Worm (Caenorhabditis elegans): ENCODE measurements around the gene Y105C5A.8.
"Not testable (repeated sequence)": the region's sequence is repeated elsewhere in the genome, so short reads cannot be mapped to it uniquely, and the experiment has no call there.

Gene Y105C5A.8

ce11 chrIV:15616971-15617370, at the start of gene Y105C5A.8:
Y105C5A.8 (minus strand) TSS chrIV:15617071.
- no peak for TF ChIP-seq nhr-77 (tag; optimal IDR thresholded peaks at IDR 0.05)
- TF ChIP-seq lin-11 (tag; optimal IDR thresholded peaks at IDR 0.05), result no peak
- no peak for TF ChIP-seq nhr-21 (tag; optimal IDR thresholded peaks at IDR 0.05)
- no peak for TF ChIP-seq elt-1 (tag; optimal IDR thresholded peaks at IDR 0.05)
- TF ChIP-seq egl-27 (tag; optimal IDR thresholded peaks at IDR 0.05), result no peak
- no peak for TF ChIP-seq zag-1 (tag; optimal IDR thresholded peaks at IDR 0.05)
- TF ChIP-seq unc-55 (GFP tag; optimal IDR thresholded peaks at IDR 0.05), result no peak

- TF ChIP-seq R02D3.7 (tag; optimal IDR thresholded peaks at IDR 0.05) (no peak), alr-1 (tag; optimal IDR thresholded peaks at IDR 0.05) (no peak)
These were observed 41.6 kb upstream of the Y105C5A.8 start for ce11 chrIV:15658444-15658843.

ce11 chrIV:15648245-15648644, 31.4 kb upstream of the Y105C5A.8 start:
- no peak for TF ChIP-seq fos-1 (tag; optimal IDR thresholded peaks at IDR 0.05)
- TF ChIP-seq nhr-11 (tag; optimal IDR thresholded peaks at IDR 0.05), result no peak
- no peak for TF ChIP-seq lin-39 (tag; optimal IDR thresholded peaks at IDR 0.05)
- TF ChIP-seq ceh-82 (tag; optimal IDR thresholded peaks at IDR 0.05), result no peak
- TF ChIP-seq gmeb-1 (tag; optimal IDR thresholded peaks at IDR 0.05), result no peak
- no peak for TF ChIP-seq Y55F3AM.14 (GFP tag; optimal IDR thresholded peaks at IDR 0.05)
- no peak for TF ChIP-seq mab-5 (tag; optimal IDR thresholded peaks at IDR 0.05)
- no peak for TF ChIP-seq egl-27 (tag; optimal IDR thresholded peaks at IDR 0.05)
- no peak for TF ChIP-seq elt-3 (tag; optimal IDR thresholded peaks at IDR 0.05)
- TF ChIP-seq lin-11 (tag; optimal IDR thresholded peaks at IDR 0.05), result no peak
- TF ChIP-seq nhr-21 (tag; optimal IDR thresholded peaks at IDR 0.05), result no peak
- no peak for TF ChIP-seq dmd-4 (tag; optimal IDR thresholded peaks at IDR 0.05)
- TF ChIP-seq unc-39 (tag; optimal IDR thresholded peaks at IDR 0.05), result no peak
- no peak for TF ChIP-seq unc-62 (GFP tag; optimal IDR thresholded peaks at IDR 0.05)
- TF ChIP-seq ZK546.5 (tag; optimal IDR thresholded peaks at IDR 0.05), result no peak
- TF ChIP-seq ztf-1 (GFP tag; conservative IDR thresholded peaks at IDR 0.05), result no peak

- TF ChIP-seq nhr-21 (tag; optimal IDR thresholded peaks at IDR 0.05), result peak; percentile 93
- TF ChIP-seq nhr-12 (tag; optimal IDR thresholded peaks at IDR 0.05), result peak; percentile 11
- TF ChIP-seq lin-11 (tag; optimal IDR thresholded peaks at IDR 0.05), result peak; percentile 17
- TF ChIP-seq C34F6.9 (tag; optimal IDR thresholded peaks at IDR 0.05), result peak; percentile 93
- TF ChIP-seq nhr-10 (tag; optimal IDR thresholded peaks at IDR 0.05), result peak; percentile 62
- peak; percentile 92 for TF ChIP-seq unc-55 (GFP tag; optimal IDR thresholded peaks at IDR 0.05)
- peak; percentile 67 for TF ChIP-seq nhr-237 (tag; optimal IDR thresholded peaks at IDR 0.05)
- peak; percentile 64 for TF ChIP-seq skn-1 (tag; optimal IDR thresholded peaks at IDR 0.05)
- peak; percentile 13 for TF ChIP-seq unc-62 (GFP tag; optimal IDR thresholded peaks at IDR 0.05)
- TF ChIP-seq ztf-4 (tag; optimal IDR thresholded peaks at IDR 0.05), result peak; percentile 85
- TF ChIP-seq alr-1 (tag; optimal IDR thresholded peaks at IDR 0.05), result peak; percentile 52
- peak; percentile 88 for TF ChIP-seq nhr-6 (tag; optimal IDR thresholded peaks at IDR 0.05)
- TF ChIP-seq sem-4 (tag; optimal IDR thresholded peaks at IDR 0.05), result peak; percentile 83
- peak; percentile 76 for TF ChIP-seq gmeb-1 (tag; optimal IDR thresholded peaks at IDR 0.05)
- TF ChIP-seq F13H6.1 (tag; optimal IDR thresholded peaks at IDR 0.05), result peak; percentile 93
- peak; percentile 72 for TF ChIP-seq Y55F3AM.14 (GFP tag; optimal IDR thresholded peaks at IDR 0.05)
- peak; percentile 87 for TF ChIP-seq sma-3 (GFP tag; optimal IDR thresholded peaks at IDR 0.05)
- peak; percentile 88 for TF ChIP-seq egl-27 (tag; optimal IDR thresholded peaks at IDR 0.05)
- TF ChIP-seq crh-2 (tag; optimal IDR thresholded peaks at IDR 0.05), result peak; percentile 85
- TF ChIP-seq mab-5 (tag; optimal IDR thresholded peaks at IDR 0.05), result peak; percentile 85
- TF ChIP-seq nhr-25 (tag; optimal IDR thresholded peaks at IDR 0.05), result peak; percentile 85
- TF ChIP-seq ceh-82 (tag; optimal IDR thresholded peaks at IDR 0.05), result peak; percentile 17
- TF ChIP-seq nhr-129 (tag; optimal IDR thresholded peaks at IDR 0.05), result peak; percentile 95
- peak; percentile 70 for TF ChIP-seq fos-1 (tag; optimal IDR thresholded peaks at IDR 0.05)
- peak; percentile 78 to 94 for TF ChIP-seq lsy-2 (tag; optimal IDR thresholded peaks at IDR 0.05)
- TF ChIP-seq zag-1 (tag; optimal IDR thresholded peaks at IDR 0.05), result peak; percentile 60
- peak; percentile 77 for TF ChIP-seq lin-13 (GFP tag; optimal IDR thresholded peaks at IDR 0.05)
- TF ChIP-seq sma-9 (GFP tag; optimal IDR thresholded peaks at IDR 0.05), result peak; percentile 80
- not testable (repeated sequence) for TF ChIP-seq sma-9 (tag; optimal IDR thresholded peaks at IDR 0.05)
- peak; percentile 71 to 76 for TF ChIP-seq mdl-1 (tag; optimal IDR thresholded peaks at IDR 0.05)
- peak; percentile 74 for TF ChIP-seq blmp-1 (tag; optimal IDR thresholded peaks at IDR 0.05; ENCODE audit: insufficient read depth)
- peak; percentile 13 for TF ChIP-seq ZK546.5 (tag; optimal IDR thresholded peaks at IDR 0.05)
These were observed 29.7 kb upstream of the Y105C5A.8 start, which contains the start of the genes Y105C5A.1268 and Y105C5A.1272 for ce11 chrIV:15646418-15647220. Y105C5A.1268 (minus strand) TSS chrIV:15646468. Y105C5A.1272 (plus strand) TSS chrIV:15646992.
